Fruit fly (Drosophila melanogaster): ENCODE measurements around the gene CG11695.

dm6 chrX:11621315-11621865 lies 44.7 kb downstream of the CG11695 start:
- no peak for TF ChIP-seq jim (GFP tag; optimal IDR thresholded peaks at IDR 0.05)
- TF ChIP-seq CG32264 (GFP tag; optimal IDR thresholded peaks at IDR 0.05), result no peak

Data from whole organism, wandering third instar larva.